Fruit fly (Drosophila melanogaster): ENCODE results near the gene gd.

Gene gd

dm6 chrX:12014800-12015389 is 27.3 kb upstream of the gd start (continued):
- TF ChIP-seq prd (optimal IDR thresholded peaks at IDR 0.05) (no peak), prd (GFP tag; IDR thresholded peaks at IDR 0.05) (peak; percentile 27), Dbx (GFP tag; IDR thresholded peaks at IDR 0.05) (no peak), CG11093 (GFP tag; IDR thresholded peaks at IDR 0.05) (no peak), CG12659 (GFP tag; optimal IDR thresholded peaks at IDR 0.05) (no peak), CG13624 (GFP tag; optimal IDR thresholded peaks at IDR 0.05) (no peak), Blimp-1 (GFP tag; optimal IDR thresholded peaks at IDR 0.05) (peak; percentile 29), CG34422 (GFP tag; IDR thresholded peaks at IDR 0.05) (peak; percentile 58), unc-4 (GFP tag; IDR thresholded peaks at IDR 0.05; ENCODE audit: partially characterized antibody) (no peak), Six4 (GFP tag; optimal IDR thresholded peaks at IDR 0.05) (no peak), CG4282 (GFP tag; optimal IDR thresholded peaks at IDR 0.05) (peak; percentile 12), CG6689 (GFP tag; IDR thresholded peaks at IDR 0.05) (peak; percentile 28; the same call in 1 of the 2 replicates), vnd (GFP tag; IDR thresholded peaks at IDR 0.05; ENCODE audit: partially characterized antibody) (no peak), Sry-δ (GFP tag; optimal IDR thresholded peaks at IDR 0.05) (no peak), gce (GFP tag; IDR thresholded peaks at IDR 0.05) (0 out of 3 replicates have a peak, but pooled peaks have one; percentile 4), fu2 (GFP tag; optimal IDR thresholded peaks at IDR 0.05) (no peak), lilli (GFP tag; optimal IDR thresholded peaks at IDR 0.05) (peak; percentile 26), B-H2 (GFP tag; optimal IDR thresholded peaks at IDR 0.05) (no peak), CG8944 (GFP tag; optimal IDR thresholded peaks at IDR 0.05) (no peak), bigmax (GFP tag; optimal IDR thresholded peaks at IDR 0.05) (no peak), CG31388 (GFP tag; optimal IDR thresholded peaks at IDR 0.05) (no peak), org-1 (GFP tag; optimal IDR thresholded peaks at IDR 0.05) (no peak), dati (GFP tag; IDR thresholded peaks at IDR 0.05) (no peak), CG6272 (GFP tag; IDR thresholded peaks at IDR 0.05) (no peak), Ada2b (GFP tag; IDR thresholded peaks at IDR 0.05) (peak; percentile 65), vvl (GFP tag; IDR thresholded peaks at IDR 0.05) (peak; percentile 69), CG9437 (GFP tag; optimal IDR thresholded peaks at IDR 0.05) (peak; percentile 4), fd96Cb (tag; optimal IDR thresholded peaks at IDR 0.05) (peak; percentile 1), pfk (GFP tag; optimal IDR thresholded peaks at IDR 0.05) (no peak), CG11723 (GFP tag; optimal IDR thresholded peaks at IDR 0.05) (no peak), CG7271 (tag; optimal IDR thresholded peaks at IDR 0.05) (no peak), wor (GFP tag; IDR thresholded peaks at IDR 0.05) (peak; percentile 11; the same call in 1 of the 2 replicates), Hr51 (GFP tag; optimal IDR thresholded peaks at IDR 0.05) (no peak), CG7987 (GFP tag; optimal IDR thresholded peaks at IDR 0.05) (no peak), CG12299 (tag; optimal IDR thresholded peaks at IDR 0.05) (no peak), HLHmδ (GFP tag; optimal IDR thresholded peaks at IDR 0.05) (no peak), pum (GFP tag; optimal IDR thresholded peaks at IDR 0.05) (peak; percentile 6), abd-A (tag; optimal IDR thresholded peaks at IDR 0.05) (no peak), CG8089 (GFP tag; optimal IDR thresholded peaks at IDR 0.05) (no peak), CG3838 (GFP tag; optimal IDR thresholded peaks at IDR 0.05) (no peak), en (GFP tag; optimal IDR thresholded peaks at IDR 0.05) (no peak), Ptx1 (GFP tag; IDR thresholded peaks at IDR 0.05) (peak; percentile 41; the same call in 1 of the 2 replicates), CG8478 (optimal IDR thresholded peaks at IDR 0.05) (no peak), NC2α (GFP tag; optimal IDR thresholded peaks at IDR 0.05) (no peak), CG12391 (tag; optimal IDR thresholded peaks at IDR 0.05) (peak; percentile 36), CG8281 (tag; optimal IDR thresholded peaks at IDR 0.05) (no peak), CG1792 (GFP tag; optimal IDR thresholded peaks at IDR 0.05) (no peak), tgo (GFP tag; IDR thresholded peaks at IDR 0.05) (peak; percentile 20; the same call in 1 of the 3 replicates), CG10321 (GFP tag; IDR thresholded peaks at IDR 0.05) (no peak), CG16815 (GFP tag; optimal IDR thresholded peaks at IDR 0.05) (no peak), Gug (GFP tag; IDR thresholded peaks at IDR 0.05) (peak; percentile 27; the same call in 2 of the 4 replicates)
